Fruit fly (Drosophila melanogaster) whole organism, embryonic: Measurements from ENCODE around the gene CG7565.

Experiments used
- Abd-B ChIP-seq: fragments of 200-800 bp; sonication (Bioruptor generic); optimal IDR thresholded peaks from 2 replicates; lab custom pipeline; 2018; ENCODE audit warnings: missing biosample characterization, mild to moderate bottlenecking, missing genetic modification characterization, moderate library complexity
- Aef1 ChIP-seq: fragments of 200-800 bp; sonication (Bioruptor generic); IDR thresholded peaks from 3 replicates; pipeline ENCODE4 v1.3.6; 2022; ENCODE audit warnings: missing biosample characterization, missing genetic modification characterization
- Atf3 ChIP-seq: fragments of 200-800 bp; sonication (Bioruptor generic); optimal IDR thresholded peaks from 3 replicates; lab custom pipeline; 2016; ENCODE audit warnings: missing biosample characterization, missing genetic modification characterization
- CG10209 ChIP-seq: fragments of 200-800 bp; sonication (Bioruptor generic); optimal IDR thresholded peaks from 3 replicates; lab custom pipeline; 2017; ENCODE audit warnings: missing biosample characterization, mild to moderate bottlenecking, missing genetic modification characterization, missing genetic modification reagents
- CG11093 ChIP-seq: fragments of 200-800 bp; sonication (Bioruptor generic); IDR thresholded peaks from 3 replicates; pipeline ENCODE4 v1.3.6; 2022; ENCODE audit warnings: missing biosample characterization, missing genetic modification characterization
- CG11456 ChIP-seq: fragments of 200-800 bp; sonication (Bioruptor generic); IDR thresholded peaks from 3 replicates; pipeline ENCODE4 v1.3.6; 2022; ENCODE audit warnings: missing biosample characterization, missing genetic modification characterization
- CG11723 ChIP-seq: fragments of 200-800 bp; sonication (Bioruptor generic); optimal IDR thresholded peaks from 2 replicates; lab custom pipeline; 2017; ENCODE audit warnings: missing biosample characterization, mild to moderate bottlenecking, missing genetic modification characterization
- CG12299 ChIP-seq: fragments of 200-800 bp; sonication (Bioruptor generic); optimal IDR thresholded peaks from 2 replicates; lab custom pipeline; 2018; ENCODE audit warnings: missing biosample characterization, mild to moderate bottlenecking, missing genetic modification characterization
- CG12659 ChIP-seq: fragments of 200-800 bp; sonication (Bioruptor generic); optimal IDR thresholded peaks from 3 replicates; lab custom pipeline; 2017; ENCODE audit warnings: mild to moderate bottlenecking, missing biosample characterization, missing genetic modification reagents, missing genetic modification characterization
- CG13287 ChIP-seq: fragments of 200-800 bp; sonication (Bioruptor generic); IDR thresholded peaks from 2 replicates; pipeline ENCODE4 v1.3.6; 2022; ENCODE audit warnings: missing biosample characterization, missing genetic modification characterization; ENCODE audit not compliant: partially characterized antibody
- CG13296 ChIP-seq: fragments of 200-800 bp; sonication (Bioruptor generic); optimal IDR thresholded peaks from 3 replicates; lab custom pipeline; 2018; ENCODE audit warnings: missing biosample characterization, mild to moderate bottlenecking, missing genetic modification characterization
- CG14441 ChIP-seq: fragments of 200-800 bp; sonication (Bioruptor generic); IDR thresholded peaks from 2 replicates; pipeline ENCODE4 v1.3.6; 2022; ENCODE audit warnings: missing biosample characterization, missing genetic modification characterization
- CG15073 ChIP-seq: fragments of 200-800 bp; sonication (Bioruptor generic); optimal IDR thresholded peaks from 2 replicates; lab custom pipeline; 2016; ENCODE audit warnings: missing biosample characterization, missing genetic modification characterization
- CG1647 ChIP-seq: fragments of 200-800 bp; sonication (Bioruptor generic); optimal IDR thresholded peaks from 3 replicates; lab custom pipeline; 2016; ENCODE audit warnings: missing biosample characterization, missing genetic modification characterization
- CG16779 ChIP-seq: fragments of 200-800 bp; sonication (Bioruptor generic); IDR thresholded peaks from 2 replicates; pipeline ENCODE4 v1.3.6; 2022; ENCODE audit warnings: missing biosample characterization, missing genetic modification characterization
- CG16863 ChIP-seq: fragments of 200-800 bp; sonication (Bioruptor generic); optimal IDR thresholded peaks from 3 replicates; lab custom pipeline; 2016; ENCODE audit warnings: missing biosample characterization, missing genetic modification characterization
- CG17612 ChIP-seq: fragments of 200-800 bp; sonication (Bioruptor generic); IDR thresholded peaks from 2 replicates; pipeline ENCODE4 v1.3.6; 2022; ENCODE audit warnings: missing biosample characterization, missing genetic modification characterization
- CG18619 ChIP-seq: fragments of 200-800 bp; sonication (Bioruptor generic); optimal IDR thresholded peaks from 3 replicates; lab custom pipeline; 2017; ENCODE audit warnings: missing biosample characterization, mild to moderate bottlenecking, missing genetic modification characterization
- CG4360 ChIP-seq: fragments of 200-800 bp; sonication (Bioruptor generic); IDR thresholded peaks from 2 replicates; pipeline ENCODE4 v1.3.6; 2022; ENCODE audit warnings: missing biosample characterization, missing genetic modification characterization
- CG4854 ChIP-seq: fragments of 200-800 bp; sonication (Bioruptor generic); optimal IDR thresholded peaks from 2 replicates; lab custom pipeline; 2016; ENCODE audit warnings: missing biosample characterization, missing genetic modification characterization, inconsistent platforms
- CG5953 ChIP-seq: fragments of 200-800 bp; sonication (Bioruptor generic); IDR thresholded peaks from 2 replicates; pipeline ENCODE4 v1.3.6; 2022; ENCODE audit warnings: missing biosample characterization, missing genetic modification characterization
- CG7928 ChIP-seq: fragments of 200-800 bp; sonication (Bioruptor generic); optimal IDR thresholded peaks from 2 replicates; lab custom pipeline; 2017; ENCODE audit warnings: missing biosample characterization, mild to moderate bottlenecking, missing genetic modification characterization
- CG8765 ChIP-seq: fragments of 200-800 bp; sonication (Bioruptor generic); IDR thresholded peaks from 2 replicates; pipeline ENCODE4 v1.3.6; 2022; ENCODE audit warnings: missing biosample characterization, missing genetic modification characterization
- CG9609 ChIP-seq: fragments of 200-800 bp; sonication (Bioruptor generic); optimal IDR thresholded peaks from 3 replicates; lab custom pipeline; 2016; ENCODE audit warnings: missing biosample characterization, missing genetic modification characterization
- CTCF ChIP-seq: fragments of 200-800 bp; sonication (Bioruptor generic); optimal IDR thresholded peaks from 2 replicates; lab custom pipeline; 2017; ENCODE audit warnings: missing biosample characterization, mild to moderate bottlenecking, missing genetic modification characterization, moderate library complexity
- D ChIP-seq, 2 experiments: fragments of 200-800 bp in 1 of 2; fragments of >200 bp in 1 of 2; sonication (Bioruptor generic) in 1 of 2; optimal IDR thresholded peaks; 2 replicates in 1 of 2; 3 replicates in 1 of 2; lab custom pipeline; 2017; ENCODE audit warnings: mild to moderate bottlenecking in 1 of 2, missing biosample characterization in 1 of 2, missing genetic modification characterization in 1 of 2, missing genetic modification reagents in 1 of 2
- Deaf1 ChIP-seq: fragments of 200-800 bp; optimal IDR thresholded peaks from 3 replicates; lab custom pipeline; 2019; ENCODE audit warnings: missing biosample characterization, mild to moderate bottlenecking, missing genetic modification characterization, moderate library complexity
- Dip2 ChIP-seq: fragments of 200-800 bp; sonication (Bioruptor generic); IDR thresholded peaks from 2 replicates; pipeline ENCODE4 v1.3.6; 2022; ENCODE audit warnings: missing biosample characterization, missing genetic modification characterization
- Dll ChIP-seq: fragments of 200-800 bp; sonication (Bioruptor generic); IDR thresholded peaks from 4 replicates; pipeline ENCODE4 v1.3.6; 2022; ENCODE audit warnings: missing biosample characterization, missing genetic modification characterization; ENCODE audit not compliant: partially characterized antibody
- Fer3 ChIP-seq: fragments of 200-800 bp; sonication (Bioruptor generic); optimal IDR thresholded peaks from 2 replicates; lab custom pipeline; 2018; ENCODE audit warnings: missing biosample characterization, mild to moderate bottlenecking, missing genetic modification characterization, moderate library complexity
- HHEX ChIP-seq: fragments of 200-800 bp; sonication (Bioruptor generic); optimal IDR thresholded peaks from 3 replicates; lab custom pipeline; 2017; ENCODE audit warnings: missing biosample characterization, mild to moderate bottlenecking, missing genetic modification characterization, missing genetic modification reagents
- HmgD ChIP-seq: fragments of 200-800 bp; sonication (Bioruptor generic); optimal IDR thresholded peaks from 3 replicates; lab custom pipeline; 2016; ENCODE audit warnings: missing biosample characterization, missing genetic modification characterization
- Hr39 ChIP-seq: fragments of >200 bp; optimal IDR thresholded peaks from 2 replicates; lab custom pipeline; 2017
- Mrtf ChIP-seq: fragments of 200-800 bp; sonication (Bioruptor generic); IDR thresholded peaks from 3 replicates; pipeline ENCODE4 v1.3.6; 2022; ENCODE audit warnings: missing biosample characterization, missing genetic modification characterization
- Oli ChIP-seq: fragments of 200-800 bp; sonication (Bioruptor generic); optimal IDR thresholded peaks from 2 replicates; lab custom pipeline; 2018; ENCODE audit warnings: missing biosample characterization, mild to moderate bottlenecking, missing genetic modification characterization, moderate library complexity
- aop ChIP-seq: fragments of 200-800 bp; sonication (Bioruptor generic); IDR thresholded peaks from 2 replicates; pipeline ENCODE4 v1.3.6; 2022; ENCODE audit warnings: missing biosample characterization, missing genetic modification characterization
- bbx ChIP-seq: fragments of 200-800 bp; sonication (Bioruptor generic); IDR thresholded peaks from 2 replicates; pipeline ENCODE4 v1.3.6; 2022; ENCODE audit warnings: missing biosample characterization, missing genetic modification characterization; ENCODE audit not compliant: partially characterized antibody
- chn ChIP-seq: fragments of 200-800 bp; sonication (Bioruptor generic); optimal IDR thresholded peaks from 2 replicates; lab custom pipeline; 2016; ENCODE audit warnings: missing biosample characterization, missing genetic modification characterization
- cwo ChIP-seq: fragments of 200-800 bp; sonication (Bioruptor generic); optimal IDR thresholded peaks from 3 replicates; lab custom pipeline; 2017; ENCODE audit warnings: missing biosample characterization, missing genetic modification characterization, mild to moderate bottlenecking, moderate library complexity, missing genetic modification reagents
- disco-r ChIP-seq: fragments of 200-800 bp; sonication (Bioruptor generic); optimal IDR thresholded peaks from 2 replicates; lab custom pipeline; 2016; ENCODE audit warnings: missing biosample characterization, missing genetic modification characterization
- grn ChIP-seq: fragments of 200-800 bp; sonication (Bioruptor generic); optimal IDR thresholded peaks from 3 replicates; lab custom pipeline; 2017; ENCODE audit warnings: missing biosample characterization, missing genetic modification characterization
- ham ChIP-seq: fragments of 200-800 bp; sonication (Bioruptor generic); IDR thresholded peaks from 2 replicates; pipeline ENCODE4 v1.3.6; 2022; ENCODE audit warnings: missing biosample characterization, missing genetic modification characterization
- mld ChIP-seq: fragments of 200-800 bp; sonication (Bioruptor generic); IDR thresholded peaks from 3 replicates; pipeline ENCODE4 v1.3.6; 2022; ENCODE audit warnings: missing biosample characterization, missing genetic modification characterization; ENCODE audit not compliant: partially characterized antibody
- pita ChIP-seq: fragments of 200-800 bp; sonication (Bioruptor generic); optimal IDR thresholded peaks from 2 replicates; lab custom pipeline; 2017; ENCODE audit warnings: missing biosample characterization, mild to moderate bottlenecking, missing genetic modification characterization
- prd ChIP-seq, 3 experiments: fragments of >200 bp in 2 of 3; fragments of 200-800 bp in 1 of 3; sonication (Bioruptor generic) in 1 of 3; optimal IDR thresholded peaks in 2 of 3; IDR thresholded peaks in 1 of 3; 2 replicates in 2 of 3; 3 replicates in 1 of 3; pipeline versions ENCODE4 v1.3.6 to Lab custom; 2017 to 2022; ENCODE audit warnings: missing biosample characterization in 1 of 3, missing genetic modification characterization in 1 of 3
- pum ChIP-seq: fragments of 200-800 bp; sonication (Bioruptor generic); optimal IDR thresholded peaks from 2 replicates; lab custom pipeline; 2016; ENCODE audit warnings: missing biosample characterization, missing genetic modification characterization
- sd ChIP-seq: fragments of 200-800 bp; sonication (Bioruptor generic); optimal IDR thresholded peaks from 3 replicates; lab custom pipeline; 2018; ENCODE audit warnings: missing biosample characterization, mild to moderate bottlenecking, missing genetic modification characterization, moderate library complexity
- sim ChIP-seq: fragments of 200-800 bp; sonication (Bioruptor generic); IDR thresholded peaks from 2 replicates; pipeline ENCODE4 v1.3.6; 2022; ENCODE audit warnings: missing biosample characterization, missing genetic modification characterization
- sisA ChIP-seq: fragments of 200-800 bp; sonication (Bioruptor generic); IDR thresholded peaks from 2 replicates; pipeline ENCODE4 v1.3.6; 2022; ENCODE audit warnings: missing biosample characterization, missing genetic modification characterization
- z ChIP-seq: fragments of 200-800 bp; sonication (Bioruptor generic); IDR thresholded peaks from 3 replicates; pipeline ENCODE4 v1.3.6; 2022; ENCODE audit warnings: missing biosample characterization, missing genetic modification characterization

CG7565 gene

DNA sequence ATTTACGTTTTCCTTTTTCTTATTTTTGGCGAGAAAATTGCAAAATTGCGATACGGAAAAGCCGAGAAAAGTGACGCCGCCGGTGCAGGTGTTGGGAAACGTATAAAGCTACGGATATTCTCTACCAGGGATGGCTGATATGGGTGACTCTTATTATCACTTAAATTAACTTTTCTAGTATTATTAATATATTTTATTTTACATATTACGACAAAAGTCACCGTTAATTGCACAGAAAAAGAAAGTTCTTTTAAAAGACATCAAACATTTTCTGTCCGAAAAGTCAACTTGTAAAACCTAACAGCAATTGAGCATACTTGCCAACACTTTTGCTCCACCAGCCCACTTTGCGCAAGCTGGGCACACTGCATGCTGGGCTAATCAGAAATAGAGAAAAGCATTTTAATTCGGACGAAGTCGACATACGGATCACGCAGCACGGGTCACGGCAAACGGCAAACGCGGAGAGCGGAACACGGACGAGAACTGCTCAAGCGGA, 36.2 kb upstream of the CG7565 start, which contains the start of the genes Cds and Uba2 (continued):
- TF ChIP-seq Aef1 (GFP tag; lab: Robert Waterston, UW) (peak; percentile 88), CG10209 (GFP tag; lab: Kevin White, UChicago) (peak; percentile 95), CG12299 (peak; percentile 87), CTCF (GFP tag; lab: Kevin White, UChicago) (peak; percentile 30), Deaf1 (no peak), prd (optimal IDR thresholded peaks at IDR 0.05; lab: Kevin White, UChicago) (no peak), prd (GFP tag; IDR thresholded peaks at IDR 0.05; lab: Robert Waterston, UW) (peak; percentile 93), Dip2 (no peak), Mrtf (peak; percentile 79), CG13296 (GFP tag; lab: Kevin White, UChicago) (peak; percentile 93), mld (GFP tag; lab: Robert Waterston, UW) (no peak), z (GFP tag; lab: Robert Waterston, UW) (0 out of 3 replicates have a peak, but pooled peaks have one; percentile 24), aop (GFP tag; lab: Robert Waterston, UW) (no peak), pita (no peak), CG17612 (GFP tag; lab: Robert Waterston, UW) (peak; percentile 82), CG11093 (GFP tag; lab: Robert Waterston, UW) (peak; percentile 84), CG13287 (GFP tag; lab: Robert Waterston, UW) (peak; percentile 60), grn (no peak), chn (GFP tag; lab: Kevin White, UChicago) (peak; percentile 86), CG15073 (GFP tag; lab: Kevin White, UChicago) (peak; percentile 45), Abd-B (GFP tag; lab: Kevin White, UChicago) (peak; percentile 92), Fer3 (tag; lab: Kevin White, UChicago) (peak; percentile 94), CG11723 (GFP tag; lab: Kevin White, UChicago) (peak; percentile 87), ham (GFP tag; lab: Robert Waterston, UW) (peak; percentile 77), sisA (peak; percentile 90), D (optimal IDR thresholded peaks at IDR 0.05; lab: Kevin White, UChicago) (no peak), D (GFP tag; optimal IDR thresholded peaks at IDR 0.05; lab: Kevin White, UChicago) (peak; percentile 76), CG5953 (no peak; the same call in 1 of the 2 replicates), bbx (GFP tag; lab: Robert Waterston, UW) (peak; percentile 57; the same call in 1 of the 2 replicates), sd (tag; lab: Kevin White, UChicago) (no peak), CG14441 (GFP tag; lab: Robert Waterston, UW) (peak; percentile 91), HHEX (GFP tag; lab: Kevin White, UChicago) (peak; percentile 93), CG9609 (peak; percentile 81), CG12659 (GFP tag; lab: Kevin White, UChicago) (peak; percentile 97), CG16863 (peak; percentile 75), disco-r (GFP tag; lab: Kevin White, UChicago) (peak; percentile 23), CG4360 (GFP tag; lab: Robert Waterston, UW) (peak; percentile 37; the same call in 1 of the 2 replicates), CG7928 (GFP tag; lab: Kevin White, UChicago) (peak; percentile 92), Oli (tag; lab: Kevin White, UChicago) (peak; percentile 91), CG11456 (GFP tag; lab: Robert Waterston, UW) (peak; percentile 91), HmgD (peak; percentile 55), CG8765 (GFP tag; lab: Robert Waterston, UW) (peak; percentile 79), cwo (peak; percentile 83), CG16779 (GFP tag; lab: Robert Waterston, UW) (peak; percentile 87), sim (0 out of 2 replicates have a peak, but pooled peaks have one; percentile 28), Dll (GFP tag; lab: Robert Waterston, UW) (no peak), Atf3 (GFP tag; lab: Kevin White, UChicago) (peak; percentile 49), CG4854 (GFP tag; lab: Kevin White, UChicago) (peak; percentile 63), CG1647 (GFP tag; lab: Kevin White, UChicago) (peak; percentile 54), Hr39 (lab: Kevin White, UChicago) (no peak), CG18619 (GFP tag; lab: Kevin White, UChicago) (peak; percentile 91), pum (GFP tag; lab: Kevin White, UChicago) (peak; percentile 75)
